Worm (Caenorhabditis elegans): ENCODE results near the gene srj-22.

srj-22 gene

DNA sequence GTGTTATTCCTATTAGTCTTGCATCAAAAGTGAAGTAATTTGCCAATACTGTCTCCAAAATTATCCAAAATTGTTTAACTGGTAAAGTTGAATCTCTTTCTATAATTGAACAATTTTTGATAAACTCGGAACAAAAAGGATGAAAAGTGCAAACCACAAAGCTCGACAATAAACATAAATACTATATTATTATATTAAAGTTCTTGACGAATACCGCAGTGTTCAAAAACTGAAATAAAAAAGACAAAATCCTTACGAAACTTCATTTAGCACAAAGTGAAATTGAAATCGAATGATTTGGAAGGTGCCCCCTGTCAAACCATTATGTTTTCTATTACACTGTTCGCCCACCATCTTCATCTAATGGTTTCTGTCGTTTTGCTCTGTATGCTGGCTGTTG, 2.2 kb downstream of the srj-22 start, which contains the start of gene ZC302.3:
Gene ZC302.3, minus strand, starts transcription at position 101 of the 400 bp plus-strand sequence.
- TF ChIP-seq fkh-10 (GFP tag; optimal IDR thresholded peaks at IDR 0.05) (no peak), efl-1 (optimal IDR thresholded peaks at IDR 0.05) (no peak), efl-1 (GFP tag; optimal IDR thresholded peaks at IDR 0.05 in 1 of 2) (peak in 1 of 2 experiments; percentile 69)

DNA sequence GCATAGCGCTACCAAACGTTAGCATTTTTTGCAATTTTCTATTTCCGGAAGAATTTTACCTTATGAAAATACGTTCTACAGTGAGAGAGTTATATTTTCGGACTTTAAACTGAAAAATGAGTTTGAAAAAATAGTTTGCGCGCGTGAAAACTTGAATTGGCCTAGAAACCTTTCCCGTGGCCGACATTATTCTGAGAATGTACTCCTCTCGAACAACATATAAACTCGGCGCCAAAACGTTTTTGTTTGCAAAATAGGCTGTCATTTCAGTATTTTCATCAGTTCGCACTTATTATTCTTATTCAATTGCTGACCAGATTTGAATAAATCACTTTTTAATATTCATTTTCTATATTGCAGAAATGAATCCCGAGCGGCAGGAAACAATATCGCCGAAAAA, 6.8 kb downstream of the srj-22 start, which contains the start of the genes mre-11 and wdr-5.3:
Gene mre-11, minus strand, starts transcription at position 113 of the 400 bp plus-strand sequence.
Gene wdr-5.3, plus strand, starts transcription at position 361 of the 400 bp plus-strand sequence.
- TF ChIP-seq fkh-10 (GFP tag; optimal IDR thresholded peaks at IDR 0.05) (no peak), tbx-2 (tag; optimal IDR thresholded peaks at IDR 0.05) (no peak), swsn-7 (tag; optimal IDR thresholded peaks at IDR 0.05) (peak; percentile 75), nhr-84 (tag; optimal IDR thresholded peaks at IDR 0.05) (no peak), dpl-1 (GFP tag; optimal IDR thresholded peaks at IDR 0.05) (peak; percentile 84 to 92 (median 88)), elt-2 (tag; optimal IDR thresholded peaks at IDR 0.05) (peak; percentile 18), nhr-71 (tag; optimal IDR thresholded peaks at IDR 0.05) (peak; percentile 83), blmp-1 (tag; optimal IDR thresholded peaks at IDR 0.05) (peak; percentile 60), nhr-77 (tag; optimal IDR thresholded peaks at IDR 0.05) (no peak), fkh-8 (tag; optimal IDR thresholded peaks at IDR 0.05) (peak; percentile 48), unc-130 (tag; optimal IDR thresholded peaks at IDR 0.05) (peak; percentile 69), snpc-4 (tag; optimal IDR thresholded peaks at IDR 0.05) (peak; percentile 49), xbp-1 (tag; optimal IDR thresholded peaks at IDR 0.05) (peak; percentile 75), ces-1 (GFP tag; optimal IDR thresholded peaks at IDR 0.05) (no peak), nhr-11 (tag; optimal IDR thresholded peaks at IDR 0.05) (no peak), ceh-82 (tag; optimal IDR thresholded peaks at IDR 0.05) (peak in 2 of 3 experiments; percentile 37), aly-2 (tag; optimal IDR thresholded peaks at IDR 0.05) (no peak), lin-35 (GFP tag; optimal IDR thresholded peaks at IDR 0.05) (peak; percentile 85 to 92), elt-3 (tag; optimal IDR thresholded peaks at IDR 0.05) (peak in 1 of 6 experiments; percentile 13), efl-3 (GFP tag; optimal IDR thresholded peaks at IDR 0.05) (no peak), nhr-20 (tag; optimal IDR thresholded peaks at IDR 0.05) (peak; percentile 80), lin-15B (tag; optimal IDR thresholded peaks at IDR 0.05) (peak; percentile 56), lin-39 (tag; optimal IDR thresholded peaks at IDR 0.05) (no peak), aha-1 (tag; optimal IDR thresholded peaks at IDR 0.05) (no peak), rnt-1 (tag; optimal IDR thresholded peaks at IDR 0.05) (peak; percentile 97), ceh-90 (tag; optimal IDR thresholded peaks at IDR 0.05) (peak; percentile 78), efl-1 (optimal IDR thresholded peaks at IDR 0.05) (peak; percentile 70 to 90), efl-1 (GFP tag; optimal IDR thresholded peaks at IDR 0.05 in 1 of 2) (peak; percentile 89 to 99), C34B4.2 (tag; optimal IDR thresholded peaks at IDR 0.05) (no peak), ets-5 (GFP tag; IDR thresholded peaks at IDR 0.05) (no peak), ceh-8 (GFP tag; optimal IDR thresholded peaks at IDR 0.05) (no peak), dsc-1 (tag; optimal IDR thresholded peaks at IDR 0.05) (no peak), mep-1 (tag; optimal IDR thresholded peaks at IDR 0.05) (peak; percentile 68), ceh-63 (GFP tag; optimal IDR thresholded peaks at IDR 0.05) (no peak), jun-1 (tag; optimal IDR thresholded peaks at IDR 0.05) (no peak), ztf-4 (tag; optimal IDR thresholded peaks at IDR 0.05) (no peak), grh-1 (GFP tag; IDR thresholded peaks at IDR 0.05) (0 out of 2 replicates have a peak, but pooled peaks have one; percentile 18), tlp-1 (tag; optimal IDR thresholded peaks at IDR 0.05) (no peak), egl-27 (tag; optimal IDR thresholded peaks at IDR 0.05) (no peak), lsy-2 (tag; optimal IDR thresholded peaks at IDR 0.05) (peak; percentile 65 to 77), nhr-47 (tag; optimal IDR thresholded peaks at IDR 0.05) (peak; percentile 79), hlh-4 (tag; optimal IDR thresholded peaks at IDR 0.05) (no peak), mab-9 (GFP tag; IDR thresholded peaks at IDR 0.05) (no peak), sup-37 (GFP tag; optimal IDR thresholded peaks at IDR 0.05) (no peak), nhr-76 (tag; optimal IDR thresholded peaks at IDR 0.05) (no peak), ztf-11 (tag; optimal IDR thresholded peaks at IDR 0.05) (peak in 1 of 2 experiments; percentile 78), ama-1 (optimal IDR thresholded peaks at IDR 0.05) (no peak), nhr-19 (GFP tag; conservative IDR thresholded peaks at IDR 0.05) (peak; percentile 72), F16B12.6 (tag; optimal IDR thresholded peaks at IDR 0.05) (peak; percentile 33), snu-23 (GFP tag; optimal IDR thresholded peaks at IDR 0.05) (peak; percentile 80), zag-1 (tag; optimal IDR thresholded peaks at IDR 0.05) (no peak)

All from whole organism, L1 larva.